Fruit fly (Drosophila melanogaster): Measurements from ENCODE around the gene CG6845.

dm6 chr3L:130798-131150, 15.5 kb upstream of the CG6845 start:
- TF ChIP-seq fru (GFP tag; optimal IDR thresholded peaks at IDR 0.05) (no peak), tai (GFP tag; optimal IDR thresholded peaks at IDR 0.05) (no peak)

All from whole organism, wandering third instar larva.